Fruit fly (Drosophila melanogaster) S2 (cell line): ENCODE data around the gene CG5440.

Source experiments
- CG8478 ChIP-seq: fragments of >200 bp; optimal IDR thresholded peaks from 2 replicates; lab custom pipeline; 2018
- CTCF ChIP-seq, 2 experiments: fragments of >200 bp; optimal IDR thresholded peaks; 2 replicates each; lab custom pipeline; 2018

CG5440 gene

dm6 chr2L:1367696-1368095, 33.8 kb downstream of the CG5440 start, which contains the start of gene CG14346:
TSS of gene CG14346 (plus strand) at chr2L:1367996.
- TF ChIP-seq CTCF (optimal IDR thresholded peaks at IDR 0.05; lab: Kevin White, UChicago) (no peak), CG8478 (lab: Kevin White, UChicago) (no peak)

- no peak for TF ChIP-seq CTCF (optimal IDR thresholded peaks at IDR 0.05; lab: Kevin White, UChicago)
- TF ChIP-seq CG8478 (lab: Kevin White, UChicago): no peak
Observed at dm6 chr2L:1377635-1378034, 43.7 kb downstream of the CG5440 start.
